Fruit fly (Drosophila melanogaster): ENCODE data around the gene CG11841.

Gene CG11841

DNA sequence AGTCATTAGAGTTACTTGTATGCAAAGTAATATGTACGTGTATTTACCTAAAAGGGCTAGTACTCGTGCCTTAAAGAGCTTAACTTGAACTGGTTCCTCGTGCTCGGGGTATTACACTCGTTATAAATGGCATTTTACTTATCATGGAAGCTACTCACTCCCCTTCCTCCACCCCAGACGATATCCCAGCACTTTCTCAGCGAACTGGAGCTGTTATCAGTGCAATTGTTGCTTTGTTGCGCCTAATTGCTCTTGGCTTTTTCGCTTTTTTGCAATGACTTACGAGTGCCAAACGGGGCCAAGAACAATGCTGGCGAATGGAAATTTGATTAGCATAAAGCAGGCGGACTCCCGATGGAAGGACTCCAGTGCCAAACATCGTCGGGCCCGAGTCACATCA lies 16.2 kb downstream of the CG11841 start:
- TF ChIP-seq Dll (optimal IDR thresholded peaks at IDR 0.05) (no peak), usp (GFP tag; optimal IDR thresholded peaks at IDR 0.05) (no peak), psq (optimal IDR thresholded peaks at IDR 0.05) (no peak), EcR (GFP tag; optimal IDR thresholded peaks at IDR 0.05) (no peak), CG8478 (optimal IDR thresholded peaks at IDR 0.05) (no peak), pan (optimal IDR thresholded peaks at IDR 0.05) (no peak)

- no peak for TF ChIP-seq pan (optimal IDR thresholded peaks at IDR 0.05)
- TF ChIP-seq usp (GFP tag; optimal IDR thresholded peaks at IDR 0.05), result no peak
- no peak for TF ChIP-seq Dll (optimal IDR thresholded peaks at IDR 0.05)
- TF ChIP-seq CG8478 (optimal IDR thresholded peaks at IDR 0.05), result no peak
- TF ChIP-seq EcR (GFP tag; optimal IDR thresholded peaks at IDR 0.05), result no peak
These were observed 17.8 kb downstream of the CG11841 start for dm6 chr3R:29068430-29069207.

dm6 chr3R:29069208-29070072 lies 18.6 kb downstream of the CG11841 start:
- no peak for TF ChIP-seq usp (GFP tag; optimal IDR thresholded peaks at IDR 0.05)
- TF ChIP-seq EcR (GFP tag; optimal IDR thresholded peaks at IDR 0.05), result no peak
- no peak for TF ChIP-seq CG8478 (optimal IDR thresholded peaks at IDR 0.05)
- TF ChIP-seq psq (optimal IDR thresholded peaks at IDR 0.05), result no peak
- TF ChIP-seq pan (optimal IDR thresholded peaks at IDR 0.05), result no peak
- no peak for TF ChIP-seq Dll (optimal IDR thresholded peaks at IDR 0.05)

- TF ChIP-seq Dll (optimal IDR thresholded peaks at IDR 0.05), result no peak
These were observed 20.3 kb downstream of the CG11841 start for dm6 chr3R:29071141-29071540.

dm6 chr3R:29072834-29073233 lies 22.0 kb downstream of the CG11841 start:
- TF ChIP-seq EcR (GFP tag; optimal IDR thresholded peaks at IDR 0.05) (no peak), usp (GFP tag; optimal IDR thresholded peaks at IDR 0.05) (no peak), CG8478 (optimal IDR thresholded peaks at IDR 0.05) (no peak), Dll (optimal IDR thresholded peaks at IDR 0.05) (no peak), pan (optimal IDR thresholded peaks at IDR 0.05) (no peak), psq (optimal IDR thresholded peaks at IDR 0.05) (no peak)

dm6 chr3R:29074001-29074609 lies 23.2 kb downstream of the CG11841 start:
- TF ChIP-seq Dll (optimal IDR thresholded peaks at IDR 0.05), result no peak
- TF ChIP-seq EcR (GFP tag; optimal IDR thresholded peaks at IDR 0.05), result peak in 1 of 2 experiments; percentile 0
- TF ChIP-seq CG8478 (optimal IDR thresholded peaks at IDR 0.05), result no peak

- TF ChIP-seq pan (optimal IDR thresholded peaks at IDR 0.05) (no peak), CG8478 (optimal IDR thresholded peaks at IDR 0.05) (no peak), psq (optimal IDR thresholded peaks at IDR 0.05) (no peak)
These were observed 25.0 kb downstream of the CG11841 start for dm6 chr3R:29075631-29076398.

dm6 chr3R:29076609-29077008 lies 25.8 kb downstream of the CG11841 start:
- TF ChIP-seq CG8478 (optimal IDR thresholded peaks at IDR 0.05), result no peak

DNA sequence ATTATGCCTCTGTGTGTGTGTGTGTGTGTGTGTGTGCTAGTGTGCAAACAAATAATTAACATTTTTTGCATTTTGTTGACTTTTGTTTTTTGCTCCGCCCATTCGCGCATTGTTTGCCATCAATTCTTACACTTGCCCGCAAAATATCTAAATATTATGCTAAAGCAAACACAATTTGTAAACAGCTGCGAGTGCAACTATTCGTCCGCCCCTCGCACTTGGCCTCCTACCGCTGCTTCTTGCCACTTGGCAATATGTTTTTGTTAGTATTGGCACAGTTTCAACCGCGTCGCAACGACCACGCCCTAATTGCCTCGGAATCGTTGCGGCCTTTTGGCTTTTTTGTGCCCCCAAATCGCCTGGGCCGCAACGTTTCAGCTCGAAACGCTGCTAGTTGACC lies 26.7 kb downstream of the CG11841 start:
- TF ChIP-seq Dll (optimal IDR thresholded peaks at IDR 0.05) (no peak), pan (optimal IDR thresholded peaks at IDR 0.05) (no peak), CG8478 (optimal IDR thresholded peaks at IDR 0.05) (no peak)

- TF ChIP-seq EcR (GFP tag; optimal IDR thresholded peaks at IDR 0.05), result no peak
- TF ChIP-seq psq (optimal IDR thresholded peaks at IDR 0.05), result no peak
- TF ChIP-seq CG8478 (optimal IDR thresholded peaks at IDR 0.05), result no peak
- TF ChIP-seq usp (GFP tag; optimal IDR thresholded peaks at IDR 0.05), result no peak
- TF ChIP-seq Dll (optimal IDR thresholded peaks at IDR 0.05), result no peak
- TF ChIP-seq pan (optimal IDR thresholded peaks at IDR 0.05), result no peak
These were observed 31.2 kb downstream of the CG11841 start for dm6 chr3R:29082034-29082433.

DNA sequence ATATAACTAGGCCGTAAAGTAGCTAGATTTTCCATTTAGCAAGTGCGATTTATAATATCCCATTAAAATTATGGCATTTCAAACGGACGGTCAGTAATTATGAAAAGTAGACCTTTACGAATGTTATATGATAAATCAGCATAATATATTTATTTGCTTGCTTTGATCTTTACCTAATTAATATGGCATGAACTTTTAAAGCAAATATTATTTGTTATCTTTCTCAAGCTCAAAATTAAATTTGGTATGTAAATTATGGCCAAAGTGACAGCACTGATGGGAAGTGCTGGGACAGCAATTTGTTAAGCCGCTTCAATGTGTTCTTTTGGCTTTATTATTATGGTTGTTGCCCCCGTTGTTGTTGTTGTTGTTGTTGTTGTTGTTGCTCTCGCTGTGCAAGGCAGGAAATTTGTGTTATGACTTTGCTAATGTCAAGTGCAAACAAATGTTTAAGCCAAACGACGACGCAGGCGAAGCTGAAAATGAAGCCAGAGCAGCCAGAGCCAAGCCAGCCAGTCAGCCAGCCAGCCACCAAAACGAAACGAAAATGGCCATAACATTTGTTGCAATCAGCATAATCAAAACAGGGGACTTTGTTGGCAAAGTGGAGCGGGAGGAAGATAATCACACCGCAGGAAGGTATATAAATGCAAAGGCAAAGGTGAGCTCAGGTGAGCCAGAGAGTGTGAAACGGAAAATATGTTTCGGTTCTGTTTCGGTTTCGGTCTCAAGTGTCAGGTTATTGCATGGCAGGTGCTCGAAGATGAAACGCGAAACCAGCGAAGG lies 31.8 kb downstream of the CG11841 start:
- TF ChIP-seq CG8478 (optimal IDR thresholded peaks at IDR 0.05) (no peak), Dll (optimal IDR thresholded peaks at IDR 0.05) (no peak), EcR (GFP tag; optimal IDR thresholded peaks at IDR 0.05) (no peak), pan (optimal IDR thresholded peaks at IDR 0.05) (no peak), usp (GFP tag; optimal IDR thresholded peaks at IDR 0.05) (no peak)

Measured in whole organism.